Fruit fly (Drosophila melanogaster) whole organism, prepupa: ENCODE data around the gene atms.

Source experiments
- CG10669 ChIP-seq: fragments of 200-800 bp; sonication (Bioruptor generic); optimal IDR thresholded peaks from 3 replicates; lab custom pipeline; 2018; ENCODE audit warnings: missing biosample characterization, mild to moderate bottlenecking, missing genetic modification characterization, moderate library complexity
- CG8632 ChIP-seq: fragments of 200-800 bp; sonication (Bioruptor generic); optimal IDR thresholded peaks from 3 replicates; lab custom pipeline; 2016; ENCODE audit warnings: missing biosample characterization, missing genetic modification characterization
- CG9139 ChIP-seq: fragments of 200-800 bp; sonication (Bioruptor generic); optimal IDR thresholded peaks from 3 replicates; lab custom pipeline; 2017; ENCODE audit warnings: missing biosample characterization, mild to moderate bottlenecking, missing genetic modification characterization
- Eip75B ChIP-seq: fragments of 200-800 bp; sonication (Bioruptor generic); optimal IDR thresholded peaks from 3 replicates; lab custom pipeline; 2016; ENCODE audit warnings: missing biosample characterization, missing genetic modification characterization
- Eip93F ChIP-seq: fragments of 200-800 bp; sonication (Bioruptor generic); optimal IDR thresholded peaks from 2 replicates; lab custom pipeline; 2016; ENCODE audit warnings: missing biosample characterization, mild to moderate bottlenecking, missing genetic modification characterization
- Ets96B ChIP-seq: fragments of 200-800 bp; optimal IDR thresholded peaks from 2 replicates; lab custom pipeline; 2019; ENCODE audit warnings: missing biosample characterization, mild to moderate bottlenecking, missing genetic modification characterization, moderate library complexity
- achi ChIP-seq: fragments of 200-800 bp; sonication (Bioruptor generic); optimal IDR thresholded peaks from 3 replicates; lab custom pipeline; 2016; ENCODE audit warnings: missing biosample characterization, missing genetic modification characterization
- fd59A ChIP-seq: fragments of 200-800 bp; sonication (Bioruptor generic); optimal IDR thresholded peaks from 2 replicates; lab custom pipeline; 2017; ENCODE audit warnings: missing biosample characterization, mild to moderate bottlenecking, missing genetic modification characterization, missing genetic modification reagents

DNA sequence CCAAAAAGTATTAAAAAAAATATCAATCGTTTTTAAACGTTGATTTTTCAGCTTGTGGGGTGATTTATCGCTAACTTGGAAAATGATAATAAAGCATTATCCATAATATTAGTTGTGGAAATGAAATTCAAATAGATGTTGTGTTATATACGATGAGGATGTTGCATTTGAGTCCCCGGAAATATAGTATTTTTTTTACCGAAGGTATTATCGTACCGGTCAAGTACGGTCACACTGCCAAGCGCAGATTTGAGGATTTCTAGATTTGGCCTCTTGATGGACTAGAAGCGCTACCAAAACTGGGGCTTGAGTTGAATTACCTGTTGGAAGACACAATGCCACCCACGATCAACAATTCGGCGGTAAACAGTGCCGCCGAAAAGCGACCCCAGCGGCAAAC lies 25.5 kb downstream of the atms start:
- TF ChIP-seq CG10669 (GFP tag; lab: Kevin White, UChicago): no peak
- TF ChIP-seq CG9139 (GFP tag; lab: Kevin White, UChicago): no peak
- TF ChIP-seq Ets96B (tag; lab: Kevin White, UChicago): no peak
- TF ChIP-seq fd59A (GFP tag; lab: Kevin White, UChicago): no peak
- TF ChIP-seq achi (GFP tag; lab: Kevin White, UChicago): no peak
- TF ChIP-seq Eip93F (GFP tag; lab: Kevin White, UChicago): no peak
- TF ChIP-seq CG8632 (GFP tag; lab: Kevin White, UChicago): no peak
- no peak for TF ChIP-seq Eip75B (GFP tag; lab: Kevin White, UChicago)
